Worm (Caenorhabditis elegans) whole organism, L3 larva: Measurements from ENCODE around the gene rde-11.

Source experiments
- aly-2 ChIP-seq: fragments of 150-350 bp; optimal IDR thresholded peaks from 2 replicates; lab custom pipeline; 2014; ENCODE audit warnings: missing biosample characterization, missing genetic modification characterization
- ama-1 ChIP-seq: fragments of 150-350 bp; optimal IDR thresholded peaks from 2 replicates; lab custom pipeline; 2018
- ceh-28 ChIP-seq: fragments of 150-350 bp; optimal IDR thresholded peaks from 2 replicates; lab custom pipeline; 2014; ENCODE audit warnings: missing biosample characterization, missing genetic modification reagents, missing genetic modification characterization
- egl-27 ChIP-seq: sonication (generic microtip); optimal IDR thresholded peaks from 4 replicates; lab custom pipeline; 2017; ENCODE audit warnings: missing biosample characterization, missing genetic modification reagents, missing genetic modification characterization
- fkh-10 ChIP-seq: sonication (generic microtip); optimal IDR thresholded peaks from 2 replicates; lab custom pipeline; 2017; ENCODE audit warnings: missing biosample characterization, missing genetic modification reagents, missing genetic modification characterization
- lin-15B ChIP-seq: fragments of 150-350 bp; optimal IDR thresholded peaks from 2 replicates; lab custom pipeline; 2014; ENCODE audit warnings: missing biosample characterization, missing genetic modification characterization
- lin-39 ChIP-seq: fragments of 150-350 bp; optimal IDR thresholded peaks from 2 replicates; lab custom pipeline; 2018; ENCODE audit warnings: missing biosample characterization, missing genetic modification reagents, missing genetic modification characterization
- mdl-1 ChIP-seq: fragments of 150-350 bp; optimal IDR thresholded peaks from 2 replicates; lab custom pipeline; 2014; ENCODE audit warnings: missing biosample characterization, missing genetic modification characterization
- nhr-237 ChIP-seq: fragments of 150-350 bp; optimal IDR thresholded peaks from 2 replicates; lab custom pipeline; 2014; ENCODE audit warnings: missing biosample characterization, missing genetic modification characterization
- nhr-76 ChIP-seq: fragments of 150-350 bp; sonication (generic microtip); optimal IDR thresholded peaks from 5 replicates; lab custom pipeline; 2014; ENCODE audit warnings: missing biosample characterization, missing genetic modification characterization

DNA sequence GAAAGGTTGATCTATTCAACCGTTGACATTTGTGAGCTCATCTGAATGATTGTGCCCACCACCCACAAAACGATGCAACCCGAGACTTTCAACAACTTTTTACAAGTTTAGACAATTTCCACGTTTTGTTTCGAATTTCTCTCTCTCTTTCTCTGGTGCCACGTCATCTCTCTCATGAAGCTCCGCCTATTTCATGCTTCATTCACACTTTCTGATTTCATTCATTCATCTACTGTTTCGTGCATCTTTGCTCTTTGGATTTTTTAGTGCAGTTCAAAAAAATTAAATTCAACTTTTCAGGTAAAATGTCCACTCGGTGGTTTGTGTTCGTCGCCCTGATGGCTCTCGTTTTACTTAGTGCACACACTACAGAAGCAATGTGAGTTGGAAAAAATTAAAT, 44.3 kb downstream of the rde-11 start, which contains the start of gene nlp-79:
- TF ChIP-seq lin-39 (tag; lab: Kevin White, UChicago) (no peak), mdl-1 (tag; lab: Kevin White, UChicago) (no peak), aly-2 (tag; lab: Kevin White, UChicago) (no peak), nhr-237 (tag; lab: Kevin White, UChicago) (no peak), egl-27 (tag; lab: Kevin White, UChicago) (no peak), fkh-10 (no peak), nhr-76 (no peak), ceh-28 (tag; lab: Kevin White, UChicago) (no peak), lin-15B (tag; lab: Kevin White, UChicago) (no peak), ama-1 (lab: Kevin White, UChicago) (no peak)
